Worm (Caenorhabditis elegans): ENCODE data around the gene R11D1.3.

ce11 chrV:12708305-12708704, 3.6 kb downstream of the R11D1.3 start, which contains the start of gene R11D1.2:
- no peak for TF ChIP-seq elt-3 (tag; optimal IDR thresholded peaks at IDR 0.05)
- TF ChIP-seq blmp-1 (tag; optimal IDR thresholded peaks at IDR 0.05): no peak
- no peak for TF ChIP-seq nhr-237 (tag; optimal IDR thresholded peaks at IDR 0.05)
- TF ChIP-seq ama-1 (optimal IDR thresholded peaks at IDR 0.05): no peak
- TF ChIP-seq skn-1 (tag; optimal IDR thresholded peaks at IDR 0.05): no peak
- no peak for TF ChIP-seq pqm-1 (tag; optimal IDR thresholded peaks at IDR 0.05)
- TF ChIP-seq nhr-19 (GFP tag; conservative IDR thresholded peaks at IDR 0.05): no peak
- TF ChIP-seq unc-62 (GFP tag; optimal IDR thresholded peaks at IDR 0.05): no peak
